Worm (Caenorhabditis elegans): Measurements from ENCODE around the gene pfd-4.

The pfd-4 gene

ce11 chrIV:11315688-11316087 lies 681 bp downstream of the pfd-4 start:
- TF ChIP-seq klf-2 (GFP tag; conservative IDR thresholded peaks at IDR 0.05) (no peak), med-1 (GFP tag; optimal IDR thresholded peaks at IDR 0.05; ENCODE audit: insufficient read depth) (no peak), ztf-23 (GFP tag; IDR thresholded peaks at IDR 0.05) (no peak), ref-1 (GFP tag; conservative IDR thresholded peaks at IDR 0.05) (no peak), ztf-29 (GFP tag; IDR thresholded peaks at IDR 0.05) (no peak), cog-1 (tag; optimal IDR thresholded peaks at IDR 0.05) (no peak), tab-1 (GFP tag; IDR thresholded peaks at IDR 0.05) (no peak)

- TF ChIP-seq med-1 (GFP tag; optimal IDR thresholded peaks at IDR 0.05; ENCODE audit: insufficient read depth) (no peak), ztf-23 (GFP tag; IDR thresholded peaks at IDR 0.05) (no peak), flt-1 (GFP tag; IDR thresholded peaks at IDR 0.05) (no peak), T22C8.4 (GFP tag; IDR thresholded peaks at IDR 0.05) (no peak), ztf-29 (GFP tag; IDR thresholded peaks at IDR 0.05) (no peak), tab-1 (GFP tag; IDR thresholded peaks at IDR 0.05) (no peak), cog-1 (tag; optimal IDR thresholded peaks at IDR 0.05) (no peak), ref-1 (GFP tag; conservative IDR thresholded peaks at IDR 0.05) (no peak), klf-2 (GFP tag; conservative IDR thresholded peaks at IDR 0.05) (no peak)
These were observed 1.1 kb downstream of the pfd-4 start for ce11 chrIV:11316106-11316505.

DNA sequence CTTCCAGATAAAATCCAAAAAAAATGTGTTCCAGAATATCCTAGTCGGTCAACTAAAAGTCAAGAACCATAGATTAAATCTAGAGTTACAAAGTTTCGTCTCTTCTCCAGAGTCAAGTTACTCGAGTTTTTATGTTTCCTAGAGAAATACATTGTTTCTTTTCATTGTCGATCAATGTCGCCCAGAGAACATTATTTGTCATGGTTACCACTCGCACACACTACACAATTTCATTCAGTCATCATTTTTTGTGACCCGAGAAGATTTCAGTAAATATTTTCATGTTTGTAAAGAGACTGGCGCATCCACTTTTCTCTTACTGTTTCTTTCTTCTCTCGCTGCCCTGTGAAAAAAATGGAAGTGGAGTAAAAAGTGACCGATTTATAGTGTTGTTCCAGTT lies 1.6 kb downstream of the pfd-4 start:
- TF ChIP-seq ref-1 (GFP tag; conservative IDR thresholded peaks at IDR 0.05) (no peak), T22C8.4 (GFP tag; IDR thresholded peaks at IDR 0.05) (no peak), ztf-29 (GFP tag; IDR thresholded peaks at IDR 0.05) (no peak), tab-1 (GFP tag; IDR thresholded peaks at IDR 0.05) (no peak), klf-2 (GFP tag; conservative IDR thresholded peaks at IDR 0.05) (no peak), ztf-23 (GFP tag; IDR thresholded peaks at IDR 0.05) (no peak), med-1 (GFP tag; optimal IDR thresholded peaks at IDR 0.05; ENCODE audit: insufficient read depth) (no peak), flt-1 (GFP tag; IDR thresholded peaks at IDR 0.05) (no peak), cog-1 (tag; optimal IDR thresholded peaks at IDR 0.05) (no peak)

ce11 chrIV:11317119-11317518 lies 2.1 kb downstream of the pfd-4 start, which contains the start of gene gspd-1:
TSS of gene gspd-1 (plus strand) at chrIV:11317419.
- no peak for TF ChIP-seq ztf-29 (GFP tag; IDR thresholded peaks at IDR 0.05)
- no peak for TF ChIP-seq klf-2 (GFP tag; conservative IDR thresholded peaks at IDR 0.05)
- TF ChIP-seq tab-1 (GFP tag; IDR thresholded peaks at IDR 0.05) = no peak
- no peak for TF ChIP-seq med-1 (GFP tag; optimal IDR thresholded peaks at IDR 0.05; ENCODE audit: insufficient read depth)

- TF ChIP-seq T22C8.4 (GFP tag; IDR thresholded peaks at IDR 0.05) (no peak), med-1 (GFP tag; optimal IDR thresholded peaks at IDR 0.05; ENCODE audit: insufficient read depth) (no peak)
These were observed 4.9 kb downstream of the pfd-4 start, which contains the start of gene B0035.18 for ce11 chrIV:11319884-11320362. TSS of gene B0035.18 (plus strand) at chrIV:11320312.

- TF ChIP-seq ztf-23 (GFP tag; IDR thresholded peaks at IDR 0.05) (no peak), ref-1 (GFP tag; conservative IDR thresholded peaks at IDR 0.05) (no peak), klf-2 (GFP tag; conservative IDR thresholded peaks at IDR 0.05) (no peak), tab-1 (GFP tag; IDR thresholded peaks at IDR 0.05) (no peak), T22C8.4 (GFP tag; IDR thresholded peaks at IDR 0.05) (no peak), cog-1 (tag; optimal IDR thresholded peaks at IDR 0.05) (no peak), med-1 (GFP tag; optimal IDR thresholded peaks at IDR 0.05; ENCODE audit: insufficient read depth) (no peak), ztf-29 (GFP tag; IDR thresholded peaks at IDR 0.05) (no peak), flt-1 (GFP tag; IDR thresholded peaks at IDR 0.05) (no peak)
These were observed 5.5 kb downstream of the pfd-4 start, which contains the start of gene edg-1 for ce11 chrIV:11320500-11320899. TSS of gene edg-1 (plus strand) at chrIV:11320800.

- TF ChIP-seq flt-1 (GFP tag; IDR thresholded peaks at IDR 0.05) (no peak), klf-2 (GFP tag; conservative IDR thresholded peaks at IDR 0.05) (no peak), cog-1 (tag; optimal IDR thresholded peaks at IDR 0.05) (no peak), ztf-29 (GFP tag; IDR thresholded peaks at IDR 0.05) (no peak), med-1 (GFP tag; optimal IDR thresholded peaks at IDR 0.05; ENCODE audit: insufficient read depth) (no peak), ref-1 (GFP tag; conservative IDR thresholded peaks at IDR 0.05) (no peak), T22C8.4 (GFP tag; IDR thresholded peaks at IDR 0.05) (no peak), tab-1 (GFP tag; IDR thresholded peaks at IDR 0.05) (no peak), ztf-23 (GFP tag; IDR thresholded peaks at IDR 0.05) (no peak)
These were observed 8.7 kb downstream of the pfd-4 start for ce11 chrIV:11323666-11324065.

ce11 chrIV:11324741-11325140 lies 9.7 kb downstream of the pfd-4 start, which contains the start of gene his-48:
TSS of gene his-48 (plus strand) at chrIV:11324745.
- TF ChIP-seq flt-1 (GFP tag; IDR thresholded peaks at IDR 0.05) = peak; percentile 38; the same call in 1 of the 2 replicates

DNA sequence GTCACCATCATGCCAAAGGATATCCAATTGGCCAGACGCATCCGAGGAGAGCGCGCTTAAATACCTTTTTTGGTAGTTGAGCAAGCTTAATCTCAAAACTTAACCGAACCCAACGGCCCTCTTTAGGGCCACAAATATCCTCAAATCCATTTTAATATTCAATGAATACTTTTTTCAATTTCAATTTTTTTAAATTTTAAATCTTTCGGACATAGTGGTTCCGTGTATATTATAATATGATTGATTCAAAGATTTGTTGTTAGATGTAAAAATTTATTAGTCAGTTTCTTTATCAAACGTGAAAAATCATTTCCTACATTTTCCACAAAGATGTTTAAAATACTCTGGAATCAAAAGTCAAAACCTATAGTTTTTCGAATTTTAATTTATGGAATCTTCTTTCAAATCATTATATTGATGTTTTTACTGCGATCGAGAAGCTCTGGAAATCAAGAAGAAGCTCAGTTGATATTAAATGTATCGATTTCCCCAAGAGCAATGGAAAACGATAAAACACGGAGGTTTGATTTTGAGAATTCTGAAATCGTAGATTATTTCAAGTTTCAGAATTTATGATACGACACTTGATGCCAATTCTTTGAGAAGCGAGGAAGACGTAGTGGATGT lies 12.0 kb downstream of the pfd-4 start, which contains the start of gene B0035.21:
Gene B0035.21 (plus strand): TSS at position 322 of the 627 bp plus-strand sequence.
- TF ChIP-seq med-1 (GFP tag; optimal IDR thresholded peaks at IDR 0.05; ENCODE audit: insufficient read depth) = no peak
- TF ChIP-seq ztf-23 (GFP tag; IDR thresholded peaks at IDR 0.05) = no peak
- no peak for TF ChIP-seq T22C8.4 (GFP tag; IDR thresholded peaks at IDR 0.05)
- TF ChIP-seq flt-1 (GFP tag; IDR thresholded peaks at IDR 0.05) = no peak
- no peak for TF ChIP-seq tab-1 (GFP tag; IDR thresholded peaks at IDR 0.05)
- no peak for TF ChIP-seq ztf-29 (GFP tag; IDR thresholded peaks at IDR 0.05)
- TF ChIP-seq cog-1 (tag; optimal IDR thresholded peaks at IDR 0.05) = no peak

DNA sequence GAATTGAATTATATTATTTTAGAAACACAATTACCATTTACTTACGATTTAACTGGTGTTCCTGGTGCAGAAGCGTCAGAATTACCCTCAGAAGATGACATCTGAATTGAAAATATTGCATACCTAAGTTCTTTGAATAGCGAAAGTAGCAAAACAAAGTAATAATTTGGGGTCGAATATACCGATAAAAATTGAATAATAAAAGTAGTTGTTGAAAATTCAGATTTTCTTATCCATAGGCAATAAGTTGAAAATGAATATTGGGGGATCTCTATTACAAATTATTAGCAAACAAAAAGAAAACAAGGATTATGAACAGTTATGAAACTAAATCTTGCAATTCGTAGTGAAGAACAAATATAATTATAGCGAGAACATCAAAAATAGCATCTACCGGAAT lies 14.3 kb downstream of the pfd-4 start, which contains the start of gene leo-1:
Gene leo-1 (minus strand): TSS at position 101 of the 400 bp plus-strand sequence.
- TF ChIP-seq cog-1 (tag; optimal IDR thresholded peaks at IDR 0.05) (no peak), ref-1 (GFP tag; conservative IDR thresholded peaks at IDR 0.05) (no peak), tab-1 (GFP tag; IDR thresholded peaks at IDR 0.05) (no peak), T22C8.4 (GFP tag; IDR thresholded peaks at IDR 0.05) (no peak), ztf-23 (GFP tag; IDR thresholded peaks at IDR 0.05) (no peak), flt-1 (GFP tag; IDR thresholded peaks at IDR 0.05) (no peak), med-1 (GFP tag; optimal IDR thresholded peaks at IDR 0.05; ENCODE audit: insufficient read depth) (no peak), klf-2 (GFP tag; conservative IDR thresholded peaks at IDR 0.05) (no peak), ztf-29 (GFP tag; IDR thresholded peaks at IDR 0.05) (no peak)
